Fruit fly (Drosophila melanogaster) whole organism, prepupa: ENCODE measurements around the gene pros.

ENCODE experiments used
- Blimp-1 ChIP-seq: fragments of 200-800 bp; sonication (Bioruptor generic); optimal IDR thresholded peaks from 3 replicates; lab custom pipeline; 2017; ENCODE audit warnings: missing biosample characterization, missing genetic modification characterization, mild to moderate bottlenecking, moderate library complexity, missing genetic modification reagents
- CG10631 ChIP-seq: fragments of 200-800 bp; sonication (Bioruptor generic); optimal IDR thresholded peaks from 2 replicates; lab custom pipeline; 2016; ENCODE audit warnings: missing biosample characterization, missing genetic modification characterization
- CG11294 ChIP-seq: fragments of 200-800 bp; sonication (Bioruptor generic); IDR thresholded peaks from 2 replicates; pipeline ENCODE4 v1.3.6; 2022; ENCODE audit warnings: missing biosample characterization, missing genetic modification characterization
- CG11762 ChIP-seq: fragments of 200-800 bp; sonication (Bioruptor generic); optimal IDR thresholded peaks from 3 replicates; lab custom pipeline; 2016; ENCODE audit warnings: missing biosample characterization, missing genetic modification characterization; ENCODE audit not compliant: insufficient read depth
- CG11902 ChIP-seq: fragments of 200-800 bp; sonication (Bioruptor generic); optimal IDR thresholded peaks from 3 replicates; lab custom pipeline; 2016; ENCODE audit warnings: missing biosample characterization, missing genetic modification characterization
- CG15336 ChIP-seq: fragments of 200-800 bp; sonication (Bioruptor generic); IDR thresholded peaks from 2 replicates; pipeline ENCODE4 v1.3.6; 2022; ENCODE audit warnings: missing biosample characterization, missing genetic modification characterization
- CG16779 ChIP-seq: fragments of 200-800 bp; sonication (Bioruptor generic); optimal IDR thresholded peaks from 3 replicates; lab custom pipeline; 2017; ENCODE audit warnings: missing biosample characterization, mild to moderate bottlenecking, missing genetic modification characterization
- CG3032 ChIP-seq: fragments of 200-800 bp; optimal IDR thresholded peaks from 2 replicates; lab custom pipeline; 2019; ENCODE audit warnings: missing biosample characterization, mild to moderate bottlenecking, missing genetic modification characterization, moderate library complexity
- CG31627 ChIP-seq: fragments of 200-800 bp; sonication (Bioruptor generic); optimal IDR thresholded peaks from 3 replicates; lab custom pipeline; 2016; ENCODE audit warnings: missing biosample characterization, missing genetic modification characterization
- CG32006 ChIP-seq: fragments of 200-800 bp; sonication (Bioruptor generic); optimal IDR thresholded peaks from 3 replicates; lab custom pipeline; 2017; ENCODE audit warnings: missing biosample characterization, mild to moderate bottlenecking, missing genetic modification characterization
- CG34406 ChIP-seq: fragments of 200-800 bp; sonication (Bioruptor generic); optimal IDR thresholded peaks from 3 replicates; lab custom pipeline; 2016; ENCODE audit warnings: missing biosample characterization, missing genetic modification characterization
- CG3919 ChIP-seq: fragments of 200-800 bp; sonication (Bioruptor generic); optimal IDR thresholded peaks from 3 replicates; lab custom pipeline; 2016; ENCODE audit warnings: missing biosample characterization, missing genetic modification characterization
- CG4318 ChIP-seq: fragments of 200-800 bp; sonication (Bioruptor generic); optimal IDR thresholded peaks from 3 replicates; lab custom pipeline; 2017; ENCODE audit warnings: missing biosample characterization, mild to moderate bottlenecking, missing genetic modification characterization
- CG6276 ChIP-seq: fragments of 200-800 bp; sonication (Bioruptor generic); optimal IDR thresholded peaks from 2 replicates; lab custom pipeline; 2017; ENCODE audit warnings: missing biosample characterization, mild to moderate bottlenecking, missing genetic modification characterization
- CG6854 ChIP-seq: fragments of 200-800 bp; sonication (Bioruptor generic); optimal IDR thresholded peaks from 2 replicates; lab custom pipeline; 2017; ENCODE audit warnings: missing biosample characterization, mild to moderate bottlenecking, missing genetic modification characterization
- CG8119 ChIP-seq: fragments of 200-800 bp; sonication (Bioruptor generic); IDR thresholded peaks from 3 replicates; pipeline ENCODE4 v1.3.6; 2022; ENCODE audit warnings: missing biosample characterization, missing genetic modification characterization
- CG8319 ChIP-seq: fragments of 200-800 bp; sonication (Bioruptor generic); optimal IDR thresholded peaks from 3 replicates; lab custom pipeline; 2016; ENCODE audit warnings: missing biosample characterization, missing genetic modification characterization
- CG8632 ChIP-seq: fragments of 200-800 bp; sonication (Bioruptor generic); optimal IDR thresholded peaks from 3 replicates; lab custom pipeline; 2016; ENCODE audit warnings: missing biosample characterization, missing genetic modification characterization
- Eip78C ChIP-seq: fragments of 200-800 bp; sonication (Bioruptor generic); peaks from one replicate; lab custom pipeline; 2016; ENCODE audit warnings: missing biosample characterization, missing genetic modification characterization
- Eip93F ChIP-seq: fragments of 200-800 bp; sonication (Bioruptor generic); optimal IDR thresholded peaks from 2 replicates; lab custom pipeline; 2016; ENCODE audit warnings: missing biosample characterization, mild to moderate bottlenecking, missing genetic modification characterization
- Ets21C ChIP-seq: fragments of 200-800 bp; sonication (Bioruptor generic); optimal IDR thresholded peaks from 3 replicates; lab custom pipeline; 2016; ENCODE audit warnings: missing biosample characterization, missing genetic modification characterization
- Hr38 ChIP-seq: sonication (Bioruptor generic); optimal IDR thresholded peaks from 2 replicates; lab custom pipeline; 2016; ENCODE audit warnings: missing biosample characterization, missing genetic modification characterization
- Hr39 ChIP-seq: fragments of 200-800 bp; sonication (Bioruptor generic); optimal IDR thresholded peaks from 2 replicates; lab custom pipeline; 2016; ENCODE audit warnings: missing biosample characterization, missing genetic modification characterization
- Lpt ChIP-seq: fragments of 200-800 bp; sonication (Bioruptor generic); optimal IDR thresholded peaks from 3 replicates; lab custom pipeline; 2016; ENCODE audit warnings: missing biosample characterization, missing genetic modification characterization
- OdsH ChIP-seq: fragments of 200-800 bp; sonication (Bioruptor generic); optimal IDR thresholded peaks from 3 replicates; lab custom pipeline; 2016; ENCODE audit warnings: missing biosample characterization, missing genetic modification characterization
- Smox ChIP-seq: fragments of 200-800 bp; sonication (Bioruptor generic); optimal IDR thresholded peaks from 3 replicates; lab custom pipeline; 2016; ENCODE audit warnings: missing biosample characterization, missing genetic modification characterization
- Sox102F ChIP-seq: fragments of 200-800 bp; sonication (Bioruptor generic); optimal IDR thresholded peaks from 2 replicates; lab custom pipeline; 2016; ENCODE audit warnings: missing biosample characterization, mild to moderate bottlenecking, missing genetic modification characterization
- Sox15 ChIP-seq: fragments of 200-800 bp; sonication (Bioruptor generic); optimal IDR thresholded peaks from 3 replicates; lab custom pipeline; 2016; ENCODE audit warnings: missing biosample characterization, missing genetic modification characterization
- achi ChIP-seq: fragments of 200-800 bp; sonication (Bioruptor generic); optimal IDR thresholded peaks from 3 replicates; lab custom pipeline; 2016; ENCODE audit warnings: missing biosample characterization, missing genetic modification characterization
- acj6 ChIP-seq: fragments of 200-800 bp; sonication (Bioruptor generic); optimal IDR thresholded peaks from 3 replicates; lab custom pipeline; 2016; ENCODE audit warnings: missing biosample characterization, missing genetic modification characterization
- cyc ChIP-seq: fragments of 200-800 bp; sonication (Bioruptor generic); optimal IDR thresholded peaks from 3 replicates; lab custom pipeline; 2016; ENCODE audit warnings: missing biosample characterization, missing genetic modification characterization
- dsx ChIP-seq: fragments of 200-800 bp; optimal IDR thresholded peaks from 3 replicates; lab custom pipeline; 2019; ENCODE audit warnings: missing biosample characterization, mild to moderate bottlenecking, missing genetic modification characterization, moderate library complexity; ENCODE audit not compliant: poor library complexity, severe bottlenecking
- eg ChIP-seq: fragments of 200-800 bp; sonication (Bioruptor generic); IDR thresholded peaks from 3 replicates; pipeline ENCODE4 v1.3.6; 2022; ENCODE audit warnings: missing biosample characterization, missing genetic modification characterization
- fd59A ChIP-seq: fragments of 200-800 bp; sonication (Bioruptor generic); optimal IDR thresholded peaks from 2 replicates; lab custom pipeline; 2017; ENCODE audit warnings: missing biosample characterization, mild to moderate bottlenecking, missing genetic modification characterization, missing genetic modification reagents
- fkh ChIP-seq: fragments of 200-800 bp; sonication (Bioruptor generic); optimal IDR thresholded peaks from 3 replicates; lab custom pipeline; 2017; ENCODE audit warnings: missing biosample characterization, mild to moderate bottlenecking, missing genetic modification characterization, moderate library complexity
- lz ChIP-seq: fragments of 200-800 bp; sonication (Bioruptor generic); optimal IDR thresholded peaks from 3 replicates; lab custom pipeline; 2016; ENCODE audit warnings: missing biosample characterization, missing genetic modification characterization
- net ChIP-seq: fragments of 200-800 bp; sonication (Bioruptor generic); optimal IDR thresholded peaks from 3 replicates; lab custom pipeline; 2016; ENCODE audit warnings: missing biosample characterization, missing genetic modification characterization
- pdm3 ChIP-seq: fragments of 200-800 bp; sonication (Bioruptor generic); optimal IDR thresholded peaks from 3 replicates; lab custom pipeline; 2016; ENCODE audit warnings: missing biosample characterization, missing genetic modification characterization
- salr ChIP-seq, 2 experiments: fragments of 200-800 bp; sonication (Bioruptor generic); optimal IDR thresholded peaks; 3 replicates each; lab custom pipeline; 2016 to 2018; ENCODE audit warnings: missing biosample characterization in 2 of 2, missing genetic modification characterization in 2 of 2, mild to moderate bottlenecking in 1 of 2
- svp ChIP-seq: fragments of 200-800 bp; sonication (Bioruptor generic); peaks from one replicate; lab custom pipeline; 2016; ENCODE audit warnings: missing biosample characterization, missing genetic modification characterization
- vri ChIP-seq: fragments of 200-800 bp; sonication (Bioruptor generic); optimal IDR thresholded peaks from 3 replicates; lab custom pipeline; 2016; ENCODE audit warnings: missing biosample characterization, mild to moderate bottlenecking, missing genetic modification characterization

pros gene

DNA sequence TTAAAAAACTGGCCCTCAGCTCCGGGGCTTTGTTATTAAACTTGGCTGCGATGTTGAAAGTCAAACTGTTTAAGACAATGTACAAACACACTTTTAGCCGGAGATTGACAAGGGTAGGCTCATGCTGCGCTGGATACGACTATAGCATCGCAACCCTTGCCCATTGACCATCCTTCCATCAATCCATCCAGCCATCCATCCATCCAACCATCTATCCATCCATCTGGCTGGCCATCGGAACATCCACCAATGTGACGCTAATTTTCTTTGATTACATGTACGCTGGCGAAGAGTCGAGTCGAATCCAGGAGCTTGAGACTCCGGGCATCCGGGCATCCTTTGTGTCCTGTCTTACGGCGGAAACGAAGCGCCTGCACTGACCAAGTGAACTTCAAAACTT, 11.6 kb upstream of the pros start:
- TF ChIP-seq CG6276 (GFP tag; lab: Kevin White, UChicago) = no peak
- no peak for TF ChIP-seq Blimp-1 (GFP tag; lab: Kevin White, UChicago)
- TF ChIP-seq eg (GFP tag; lab: Robert Waterston, UW) = no peak
- TF ChIP-seq CG3032 (tag; lab: Kevin White, UChicago) = no peak
- TF ChIP-seq CG11902 (GFP tag; lab: Kevin White, UChicago) = no peak
- TF ChIP-seq, all 60 proteins: peak for 0

DNA sequence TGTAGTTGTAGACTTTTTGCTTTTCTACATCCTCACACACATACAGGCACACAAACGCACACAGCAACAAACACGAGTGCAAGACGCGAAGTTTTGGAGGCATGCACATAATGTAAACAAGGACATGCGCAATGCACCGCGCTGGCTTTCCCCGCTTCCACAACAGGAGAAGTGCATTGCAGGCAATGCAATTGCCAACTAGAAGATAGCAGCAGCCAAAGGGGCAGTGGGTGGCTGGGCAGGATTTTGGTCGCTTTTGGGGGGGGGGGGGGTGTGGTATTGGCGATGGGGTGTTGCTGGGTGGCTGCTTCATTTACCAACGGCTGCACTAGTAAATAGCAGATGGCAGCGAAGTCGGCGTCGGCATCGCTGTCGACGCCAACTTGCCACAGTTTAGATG, 2.4 kb downstream of the pros start:
- TF ChIP-seq CG8119 (GFP tag; lab: Robert Waterston, UW) = no peak
- TF ChIP-seq cyc (GFP tag; lab: Kevin White, UChicago) = no peak
- TF ChIP-seq Eip93F (GFP tag; lab: Kevin White, UChicago) = no peak
- TF ChIP-seq Blimp-1 (GFP tag; lab: Kevin White, UChicago) = no peak
- TF ChIP-seq CG8632 = no peak
- TF ChIP-seq net = no peak
- no peak for TF ChIP-seq CG3919 (GFP tag; lab: Kevin White, UChicago)
- no peak for TF ChIP-seq Hr39 (GFP tag; lab: Kevin White, UChicago)
- TF ChIP-seq salr (GFP tag; optimal IDR thresholded peaks at IDR 0.05; lab: Kevin White, UChicago) = no peak
- TF ChIP-seq svp (GFP tag; lab: Kevin White, UChicago) = no peak
- TF ChIP-seq OdsH (GFP tag; lab: Kevin White, UChicago) = no peak
- no peak for TF ChIP-seq Eip78C (GFP tag; lab: Kevin White, UChicago)
- no peak for TF ChIP-seq CG8319 (GFP tag; lab: Kevin White, UChicago)
- no peak for TF ChIP-seq Smox (GFP tag; lab: Kevin White, UChicago)
- no peak for TF ChIP-seq CG16779 (tag; lab: Kevin White, UChicago)
- TF ChIP-seq CG15336 (GFP tag; lab: Robert Waterston, UW) = no peak
- TF ChIP-seq eg (GFP tag; lab: Robert Waterston, UW) = no peak

DNA sequence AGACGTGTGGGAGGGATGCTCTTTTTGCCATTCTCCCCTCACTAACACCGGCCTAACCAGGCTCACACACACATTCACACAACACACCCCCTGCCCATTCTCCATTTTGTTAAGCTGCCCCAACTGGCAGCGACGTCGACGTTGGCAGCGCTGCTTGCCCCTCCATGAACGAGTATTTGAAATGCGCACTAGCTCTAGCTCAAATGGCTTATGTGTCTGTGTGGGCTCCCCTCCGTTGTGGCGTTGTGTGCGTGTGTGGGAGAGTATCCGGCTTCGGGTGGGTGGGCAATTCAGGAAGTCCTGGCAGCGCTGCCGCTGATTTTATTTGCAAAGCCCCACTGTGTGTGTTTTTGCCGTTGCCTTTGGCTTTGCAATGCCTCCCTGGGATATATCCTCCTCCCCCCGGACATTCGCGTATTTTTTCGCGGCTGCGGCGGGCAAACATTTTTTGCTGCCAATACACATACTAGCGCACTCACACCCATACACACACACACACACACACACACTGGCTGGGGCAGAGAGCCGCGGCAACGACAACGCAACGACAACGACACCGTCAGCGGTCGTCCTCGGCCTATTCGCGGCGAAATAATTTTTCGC, 6.1 kb downstream of the pros start:
- TF ChIP-seq CG6854 (GFP tag; lab: Kevin White, UChicago) (no peak), svp (GFP tag; lab: Kevin White, UChicago) (peak; percentile 9)

DNA sequence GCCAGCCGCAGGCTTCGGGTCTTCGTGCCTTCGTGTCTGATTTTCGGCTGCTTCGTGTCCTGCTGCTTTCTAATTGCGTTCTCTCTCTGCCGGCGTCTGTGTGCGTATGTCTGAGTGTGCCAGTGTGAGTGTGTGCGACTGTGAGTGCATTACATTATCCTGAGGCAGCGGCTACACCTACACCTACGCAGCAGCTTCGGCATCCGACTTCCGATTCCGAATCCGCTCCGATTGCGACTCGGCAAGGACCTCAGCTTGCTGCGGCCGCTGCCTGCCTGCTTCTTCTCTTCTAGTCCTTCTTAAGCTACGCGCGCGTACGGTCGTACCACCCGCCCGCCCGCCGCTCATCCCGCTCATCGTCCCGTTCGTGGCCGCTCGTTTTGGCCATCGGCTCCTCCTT, 7.5 kb downstream of the pros start:
- no peak for TF ChIP-seq CG8119 (GFP tag; lab: Robert Waterston, UW)
- no peak for TF ChIP-seq Lpt (GFP tag; lab: Kevin White, UChicago)
- no peak for TF ChIP-seq OdsH (GFP tag; lab: Kevin White, UChicago)
- no peak for TF ChIP-seq Blimp-1 (GFP tag; lab: Kevin White, UChicago)
- TF ChIP-seq dsx = no peak
- no peak for TF ChIP-seq CG11762 (GFP tag; lab: Kevin White, UChicago)
- TF ChIP-seq Eip93F (GFP tag; lab: Kevin White, UChicago) = no peak
- no peak for TF ChIP-seq CG11294 (GFP tag; lab: Robert Waterston, UW)
- no peak for TF ChIP-seq CG10631
- no peak for TF ChIP-seq lz (GFP tag; lab: Kevin White, UChicago)
- TF ChIP-seq CG31627 (GFP tag; lab: Kevin White, UChicago) = no peak
- no peak for TF ChIP-seq Hr38
- no peak for TF ChIP-seq Sox15

DNA sequence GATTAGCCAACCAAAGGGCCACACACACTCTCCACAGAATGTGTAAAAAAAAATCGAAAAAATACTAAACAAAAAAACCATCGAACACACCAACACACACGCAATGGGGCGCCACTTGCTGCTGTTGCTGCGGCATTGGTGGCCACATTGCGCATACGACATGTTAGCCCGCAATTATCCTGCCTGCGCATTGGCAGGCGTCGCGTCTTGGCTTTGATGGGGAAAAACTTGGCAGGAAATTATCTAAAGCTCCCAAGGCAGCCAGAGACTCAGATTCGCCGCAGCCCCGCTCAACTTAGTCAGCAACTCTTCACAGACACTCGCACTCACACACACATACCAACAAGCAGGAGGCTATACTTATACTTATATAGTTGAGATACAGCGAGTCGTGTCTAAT, 8.8 kb downstream of the pros start:
- no peak for TF ChIP-seq vri (GFP tag; lab: Kevin White, UChicago)
- TF ChIP-seq eg (GFP tag; lab: Robert Waterston, UW) = 0 out of 3 replicates have a peak, but pooled peaks have one; percentile 20

DNA sequence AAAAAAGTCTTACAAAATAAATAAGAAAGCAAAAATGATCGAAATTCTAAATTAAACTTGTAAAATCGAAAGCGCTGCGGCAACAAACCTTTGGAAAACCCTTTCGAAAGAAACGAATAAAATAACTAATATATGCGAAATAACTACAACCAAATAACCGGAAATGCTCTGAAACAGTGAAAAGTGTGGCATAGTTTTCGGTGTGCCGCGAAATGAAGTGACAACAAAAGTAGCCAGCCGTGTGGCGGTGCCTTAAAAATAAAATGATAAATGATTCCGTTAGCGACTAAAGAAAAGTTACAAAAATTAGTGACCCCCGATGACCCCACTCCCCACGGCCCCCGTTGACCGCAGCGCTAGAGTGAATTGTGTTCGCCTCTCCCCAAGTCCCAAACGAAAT, 10.0 kb downstream of the pros start:
- peak; percentile 13 for TF ChIP-seq CG32006 (GFP tag; lab: Kevin White, UChicago)
- no peak for TF ChIP-seq Ets21C (GFP tag; lab: Kevin White, UChicago)
- TF ChIP-seq fd59A (GFP tag; lab: Kevin White, UChicago) = peak; percentile 19
- TF ChIP-seq CG11762 (GFP tag; lab: Kevin White, UChicago) = peak; percentile 23
- TF ChIP-seq pdm3 (GFP tag; lab: Kevin White, UChicago) = peak; percentile 31
- no peak for TF ChIP-seq CG4318 (GFP tag; lab: Kevin White, UChicago)
- no peak for TF ChIP-seq Sox15
- no peak for TF ChIP-seq svp (GFP tag; lab: Kevin White, UChicago)
- TF ChIP-seq acj6 (GFP tag; lab: Kevin White, UChicago) = peak; percentile 32
- TF ChIP-seq Sox102F (GFP tag; lab: Kevin White, UChicago) = peak; percentile 7
- peak; percentile 4 for TF ChIP-seq lz (GFP tag; lab: Kevin White, UChicago)
- no peak for TF ChIP-seq CG11294 (GFP tag; lab: Robert Waterston, UW)
- TF ChIP-seq CG11902 (GFP tag; lab: Kevin White, UChicago) = peak; percentile 2
- TF ChIP-seq achi (GFP tag; lab: Kevin White, UChicago) = peak; percentile 34
- TF ChIP-seq fkh = no peak
- TF ChIP-seq Hr39 (GFP tag; lab: Kevin White, UChicago) = peak; percentile 27
- TF ChIP-seq CG34406 = peak; percentile 53
- no peak for TF ChIP-seq CG6276 (GFP tag; lab: Kevin White, UChicago)
